Fruit fly (Drosophila melanogaster) whole organism, wandering third instar larva: ENCODE results near the gene CG4066.

Source experiments
- Abd-B ChIP-seq: fragments of >200 bp; optimal IDR thresholded peaks from 2 replicates; lab custom pipeline; 2017; ENCODE audit warnings: missing biosample characterization, missing genetic modification characterization
- CG32264 ChIP-seq: fragments of 200-800 bp; sonication (Bioruptor generic); optimal IDR thresholded peaks from 2 replicates; lab custom pipeline; 2016; ENCODE audit warnings: missing biosample characterization, missing genetic modification characterization
- CG9705 ChIP-seq: fragments of 200-800 bp; sonication (Bioruptor generic); optimal IDR thresholded peaks from 2 replicates; lab custom pipeline; 2018; ENCODE audit warnings: missing biosample characterization, mild to moderate bottlenecking, missing genetic modification characterization
- CrebA ChIP-seq: fragments of 200-800 bp; sonication (Bioruptor generic); optimal IDR thresholded peaks from 2 replicates; lab custom pipeline; 2016; ENCODE audit warnings: missing biosample characterization, mild to moderate bottlenecking, missing genetic modification characterization, borderline replicate concordance
- Dfd ChIP-seq: fragments of >200 bp; optimal IDR thresholded peaks from 2 replicates; lab custom pipeline; 2017; ENCODE audit warnings: missing biosample characterization, missing genetic modification characterization
- Dif ChIP-seq: fragments of 200-275, 200-300 bp; sonication (Bioruptor generic); optimal IDR thresholded peaks from 2 replicates; lab custom pipeline; 2018; ENCODE audit warnings: missing biosample characterization, missing genetic modification characterization; ENCODE audit not compliant: partially characterized antibody
- GATAd ChIP-seq: sonication (Bioruptor generic); optimal IDR thresholded peaks from 2 replicates; lab custom pipeline; 2016; ENCODE audit warnings: missing biosample characterization, missing genetic modification characterization
- HLH106 ChIP-seq: fragments of 200-800 bp; optimal IDR thresholded peaks from 3 replicates; lab custom pipeline; 2019; ENCODE audit warnings: missing biosample characterization, mild to moderate bottlenecking, missing genetic modification characterization, moderate library complexity
- Hnf4 ChIP-seq: fragments of 200-800 bp; sonication (Bioruptor generic); optimal IDR thresholded peaks from 2 replicates; lab custom pipeline; 2016; ENCODE audit warnings: missing biosample characterization, mild to moderate bottlenecking, missing genetic modification characterization
- Hr78 ChIP-seq: fragments of >200 bp; optimal IDR thresholded peaks from 2 replicates; lab custom pipeline; 2017; ENCODE audit warnings: missing biosample characterization, missing genetic modification characterization
- Hr83 ChIP-seq: fragments of 200-300 bp; sonication (Bioruptor generic); optimal IDR thresholded peaks from 2 replicates; lab custom pipeline; 2016; ENCODE audit warnings: missing biosample characterization, mild to moderate bottlenecking, missing genetic modification characterization, moderate library complexity; ENCODE audit not compliant: poor library complexity, severe bottlenecking
- Jra ChIP-seq: sonication (Bioruptor generic); optimal IDR thresholded peaks from 2 replicates; lab custom pipeline; 2016; ENCODE audit warnings: missing biosample characterization, missing genetic modification characterization
- Myc ChIP-seq: fragments of >200 bp; optimal IDR thresholded peaks from 2 replicates; lab custom pipeline; 2017
- N ChIP-seq: fragments of >200 bp; optimal IDR thresholded peaks from 2 replicates; lab custom pipeline; 2018; ENCODE audit warnings: missing biosample characterization, missing external identifiers, missing genetic modification characterization
- OdsH ChIP-seq: fragments of 200-800 bp; sonication (Bioruptor generic); optimal IDR thresholded peaks from 2 replicates; lab custom pipeline; 2016; ENCODE audit warnings: missing biosample characterization, mild to moderate bottlenecking, missing genetic modification characterization
- Rel ChIP-seq, 2 experiments: fragments of 200-800 bp; sonication (Bioruptor generic) in 1 of 2; optimal IDR thresholded peaks; 2 replicates in 1 of 2; 3 replicates in 1 of 2; lab custom pipeline; 2016 to 2019; ENCODE audit warnings: mild to moderate bottlenecking in 2 of 2, missing biosample characterization in 2 of 2, missing genetic modification characterization in 2 of 2, moderate library complexity in 1 of 2
- Sp1 ChIP-seq: fragments of 200-800 bp; sonication (Bioruptor generic); optimal IDR thresholded peaks from 3 replicates; lab custom pipeline; 2019; ENCODE audit warnings: missing biosample characterization, mild to moderate bottlenecking, missing genetic modification characterization, moderate library complexity
- br ChIP-seq: fragments of 200-800 bp; sonication (Bioruptor generic); optimal IDR thresholded peaks from 2 replicates; lab custom pipeline; 2016; ENCODE audit warnings: missing biosample characterization, missing genetic modification characterization
- brk ChIP-seq: fragments of 200-800 bp; sonication (Bioruptor generic); optimal IDR thresholded peaks from 2 replicates; lab custom pipeline; 2016; ENCODE audit warnings: missing biosample characterization, mild to moderate bottlenecking, missing genetic modification characterization
- dl ChIP-seq, 2 experiments: fragments of 175-275, 200-275 bp in 1 of 2; fragments of 200-275 bp in 1 of 2; sonication (Bioruptor generic); optimal IDR thresholded peaks; lab custom pipeline; 2018; ENCODE audit warnings: mild to moderate bottlenecking in 2 of 2, missing biosample characterization in 2 of 2, missing genetic modification characterization in 2 of 2, moderate library complexity in 2 of 2; ENCODE audit not compliant: partially characterized antibody in 2 of 2, insufficient read depth in 1 of 2
- dmrt93B ChIP-seq: fragments of 200-800 bp; sonication (Bioruptor generic); optimal IDR thresholded peaks from 2 replicates; lab custom pipeline; 2018; ENCODE audit warnings: missing biosample characterization, mild to moderate bottlenecking, missing genetic modification characterization
- dsf ChIP-seq: sonication (Bioruptor generic); optimal IDR thresholded peaks from 2 replicates; lab custom pipeline; 2016; ENCODE audit warnings: missing biosample characterization, missing genetic modification characterization, borderline replicate concordance
- ey ChIP-seq: fragments of 200-800 bp; sonication (Bioruptor generic); optimal IDR thresholded peaks from 2 replicates; lab custom pipeline; 2016; ENCODE audit warnings: missing biosample characterization, missing genetic modification characterization
- foxo ChIP-seq, 2 experiments: fragments of 200-800 bp; sonication (Bioruptor generic); optimal IDR thresholded peaks; 2 replicates in 1 of 2; 3 replicates in 1 of 2; lab custom pipeline; 2016 to 2017; ENCODE audit warnings: missing biosample characterization in 2 of 2, missing genetic modification characterization in 2 of 2
- fru ChIP-seq: fragments of 200-800 bp; sonication (Bioruptor generic); optimal IDR thresholded peaks from 3 replicates; lab custom pipeline; 2016; ENCODE audit warnings: missing biosample characterization, mild to moderate bottlenecking, missing genetic modification characterization
- h ChIP-seq: fragments of 200-800 bp; sonication (Bioruptor generic); optimal IDR thresholded peaks from 3 replicates; lab custom pipeline; 2016; ENCODE audit warnings: missing biosample characterization, mild to moderate bottlenecking, missing genetic modification characterization
- jim ChIP-seq: fragments of 175-275, 200-325 bp; sonication (Bioruptor generic); optimal IDR thresholded peaks from 2 replicates; lab custom pipeline; 2016; ENCODE audit warnings: missing biosample characterization, mild to moderate bottlenecking, missing genetic modification characterization
- psq ChIP-seq: fragments of 200-800 bp; sonication (Bioruptor generic); optimal IDR thresholded peaks from 3 replicates; lab custom pipeline; 2017; ENCODE audit warnings: missing biosample characterization, mild to moderate bottlenecking, missing genetic modification characterization, moderate library complexity
- rgr ChIP-seq: fragments of 200-800 bp; sonication (Bioruptor generic); optimal IDR thresholded peaks from 3 replicates; lab custom pipeline; 2016; ENCODE audit warnings: missing biosample characterization, mild to moderate bottlenecking, missing genetic modification characterization
- sage ChIP-seq: fragments of 200-800 bp; sonication (Bioruptor generic); optimal IDR thresholded peaks from 2 replicates; lab custom pipeline; 2016; ENCODE audit warnings: missing biosample characterization, mild to moderate bottlenecking, missing genetic modification characterization
- tai ChIP-seq: sonication (Bioruptor generic); optimal IDR thresholded peaks from 2 replicates; lab custom pipeline; 2016; ENCODE audit warnings: missing biosample characterization, missing genetic modification characterization
- woc ChIP-seq: sonication (Bioruptor generic); optimal IDR thresholded peaks from 2 replicates; lab custom pipeline; 2016; ENCODE audit warnings: missing biosample characterization, mild to moderate bottlenecking, missing genetic modification characterization

The CG4066 gene

dm6 chr3R:12302915-12303314 lies 8.2 kb upstream of the CG4066 start:
- no peak for TF ChIP-seq Rel (GFP tag; optimal IDR thresholded peaks at IDR 0.05; lab: Kevin White, UChicago)
- TF ChIP-seq Rel (tag; optimal IDR thresholded peaks at IDR 0.05; lab: Kevin White, UChicago) = peak; percentile 53
- TF ChIP-seq rgr = no peak
- TF ChIP-seq Jra (GFP tag; lab: Kevin White, UChicago) = no peak
- no peak for TF ChIP-seq CG32264
- TF ChIP-seq N (GFP tag; lab: Kevin White, UChicago) = no peak
- TF ChIP-seq Hnf4 (GFP tag; lab: Kevin White, UChicago) = no peak

DNA sequence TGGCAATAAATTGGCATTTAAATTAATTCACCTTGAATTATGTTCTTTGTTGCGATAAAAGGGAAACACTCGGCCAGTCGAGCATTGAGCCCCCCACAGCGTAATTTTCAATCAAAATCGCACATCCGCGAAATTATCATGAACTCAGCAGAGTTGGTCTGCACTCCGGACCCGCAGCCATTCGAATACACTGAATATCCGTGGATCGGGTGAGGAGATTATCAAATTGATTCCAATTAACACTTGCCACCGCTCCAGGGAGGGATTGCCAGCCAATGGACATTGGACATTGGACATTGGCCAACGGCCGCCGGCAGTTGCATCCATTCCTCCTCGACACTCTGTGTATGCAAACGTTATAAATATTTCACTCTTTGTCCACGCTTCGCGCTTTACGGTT lies 3.6 kb upstream of the CG4066 start:
- TF ChIP-seq brk (GFP tag; lab: Kevin White, UChicago) (no peak), Sp1 (GFP tag; lab: Kevin White, UChicago) (no peak), HLH106 (no peak), Dif (GFP tag; lab: Kevin White, UChicago) (no peak), Hr83 (GFP tag; lab: Kevin White, UChicago) (no peak), GATAd (GFP tag; lab: Kevin White, UChicago) (no peak), Hnf4 (GFP tag; lab: Kevin White, UChicago) (no peak), CG9705 (no peak), Abd-B (GFP tag; lab: Kevin White, UChicago) (no peak), Hr78 (GFP tag; lab: Kevin White, UChicago) (no peak)
- TF ChIP-seq, all 38 proteins: peak for 0

DNA sequence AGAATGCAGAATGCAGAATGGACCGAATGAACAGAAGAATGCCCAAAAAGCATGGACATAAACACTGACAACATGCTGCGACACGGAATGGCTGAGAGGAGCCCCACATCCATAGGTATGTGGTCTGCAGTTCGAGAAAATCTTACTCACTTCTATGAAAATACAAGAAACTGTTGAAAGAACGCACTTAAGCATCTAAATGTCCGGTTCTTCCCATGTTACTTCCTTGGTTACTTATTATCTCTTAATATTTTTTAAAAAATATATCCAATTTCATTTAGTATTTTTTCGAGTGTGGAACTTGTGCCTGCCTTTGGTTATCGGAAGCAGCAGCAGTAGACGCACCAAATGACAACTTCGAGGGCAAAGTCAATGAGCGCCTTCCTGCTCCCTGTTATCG lies 3.1 kb downstream of the CG4066 start:
- TF ChIP-seq brk (GFP tag; lab: Kevin White, UChicago) = peak; percentile 88
- peak; percentile 19 for TF ChIP-seq Jra (GFP tag; lab: Kevin White, UChicago)
- TF ChIP-seq Dfd = no peak
- TF ChIP-seq rgr = peak; percentile 91
- peak; percentile 54 for TF ChIP-seq CrebA
- TF ChIP-seq OdsH = peak; percentile 92
- no peak for TF ChIP-seq Dif (GFP tag; lab: Kevin White, UChicago)
- TF ChIP-seq br (GFP tag; lab: Kevin White, UChicago) = peak; percentile 85
- TF ChIP-seq jim = no peak
- TF ChIP-seq CG9705 = peak; percentile 73
- peak; percentile 61 for TF ChIP-seq CG32264
- no peak for TF ChIP-seq dl (GFP tag; optimal IDR thresholded peaks at IDR 0.05; lab: Kevin White, UChicago; ENCODE audit: insufficient read depth in 1 of 2, partially characterized antibody in 2 of 2)
- TF ChIP-seq HLH106 = peak; percentile 88
- TF ChIP-seq Myc (lab: Kevin White, UChicago) = no peak
- no peak for TF ChIP-seq Hr78 (GFP tag; lab: Kevin White, UChicago)
- TF ChIP-seq Hr83 (GFP tag; lab: Kevin White, UChicago) = peak; percentile 8
- TF ChIP-seq foxo (GFP tag; optimal IDR thresholded peaks at IDR 0.05; lab: Kevin White, UChicago) = peak in 1 of 2 experiments; percentile 90
- TF ChIP-seq woc = peak; percentile 81
- TF ChIP-seq psq (GFP tag; lab: Kevin White, UChicago) = peak; percentile 92
- peak; percentile 86 for TF ChIP-seq Hnf4 (GFP tag; lab: Kevin White, UChicago)
- peak; percentile 90 for TF ChIP-seq Sp1 (GFP tag; lab: Kevin White, UChicago)
- TF ChIP-seq h (GFP tag; lab: Kevin White, UChicago) = peak; percentile 90
- peak; percentile 16 for TF ChIP-seq dsf (GFP tag; lab: Kevin White, UChicago)
- TF ChIP-seq Rel (GFP tag; optimal IDR thresholded peaks at IDR 0.05; lab: Kevin White, UChicago) = peak; percentile 56
- peak; percentile 56 for TF ChIP-seq Rel (tag; optimal IDR thresholded peaks at IDR 0.05; lab: Kevin White, UChicago)
- peak; percentile 70 for TF ChIP-seq tai
- peak; percentile 68 for TF ChIP-seq dmrt93B (GFP tag; lab: Kevin White, UChicago)
- peak; percentile 85 for TF ChIP-seq fru (GFP tag; lab: Kevin White, UChicago)
- TF ChIP-seq ey (GFP tag; lab: Kevin White, UChicago) = peak; percentile 86
- peak; percentile 86 for TF ChIP-seq sage (GFP tag; lab: Kevin White, UChicago)

dm6 chr3R:12315455-12315854 lies 4.3 kb downstream of the CG4066 start:
- no peak for TF ChIP-seq Dfd
- TF ChIP-seq HLH106 = no peak
- no peak for TF ChIP-seq dmrt93B (GFP tag; lab: Kevin White, UChicago)
- TF ChIP-seq psq (GFP tag; lab: Kevin White, UChicago) = no peak
- TF ChIP-seq Hr83 (GFP tag; lab: Kevin White, UChicago) = no peak
- no peak for TF ChIP-seq CG9705
- TF ChIP-seq OdsH = no peak
- no peak for TF ChIP-seq GATAd (GFP tag; lab: Kevin White, UChicago)
- TF ChIP-seq tai = no peak
- no peak for TF ChIP-seq Hr78 (GFP tag; lab: Kevin White, UChicago)
